Worm (Caenorhabditis elegans): Measurements from ENCODE around the gene Y37H2C.4.

- TF ChIP-seq elt-3 (tag; optimal IDR thresholded peaks at IDR 0.05), result no peak
- TF ChIP-seq nhr-11 (tag; optimal IDR thresholded peaks at IDR 0.05), result no peak
- no peak for TF ChIP-seq lin-13 (GFP tag; optimal IDR thresholded peaks at IDR 0.05)
Measured at ce11 chrV:18243227-18243626, 27.3 kb upstream of the Y37H2C.4 start.
